Worm (Caenorhabditis elegans) whole organism, L2 larva: Measurements from ENCODE around the gene ubh-2.

Source experiments
- F13H6.1 ChIP-seq: sonication (generic microtip); optimal IDR thresholded peaks from 2 replicates; lab custom pipeline; 2016; ENCODE audit warnings: missing genetic modification characterization, missing compliant biosample characterization
- ZK546.5 ChIP-seq: sonication (generic microtip); optimal IDR thresholded peaks from 2 replicates; lab custom pipeline; 2017; ENCODE audit warnings: missing biosample characterization, missing genetic modification characterization
- aly-2 ChIP-seq: fragments of 150-350 bp; optimal IDR thresholded peaks from 2 replicates; lab custom pipeline; 2014; ENCODE audit warnings: missing biosample characterization, missing genetic modification characterization
- ama-1 ChIP-seq: fragments of 150-350 bp; optimal IDR thresholded peaks from 2 replicates; lab custom pipeline; 2018; ENCODE audit warnings: inconsistent platforms
- blmp-1 ChIP-seq: sonication (generic microtip); optimal IDR thresholded peaks from 2 replicates; lab custom pipeline; 2017; ENCODE audit warnings: missing genetic modification characterization, mild to moderate bottlenecking, missing compliant biosample characterization, antibody characterized with exemption, moderate library complexity; ENCODE audit not compliant: insufficient read depth
- ceh-16 ChIP-seq: fragments of 150-350 bp; optimal IDR thresholded peaks from 2 replicates; lab custom pipeline; 2014; ENCODE audit warnings: missing biosample characterization, missing genetic modification characterization
- crh-2 ChIP-seq: sonication (generic microtip); optimal IDR thresholded peaks from 2 replicates; lab custom pipeline; 2017; ENCODE audit warnings: missing biosample characterization, missing genetic modification characterization
- dmd-4 ChIP-seq: sonication (generic microtip); optimal IDR thresholded peaks from 2 replicates; lab custom pipeline; 2017; ENCODE audit warnings: missing biosample characterization, missing genetic modification characterization
- elt-3 ChIP-seq: sonication (generic microtip); optimal IDR thresholded peaks from 2 replicates; lab custom pipeline; 2017; ENCODE audit warnings: missing biosample characterization, missing genetic modification characterization
- fos-1 ChIP-seq: fragments of 150-350 bp; optimal IDR thresholded peaks from 2 replicates; lab custom pipeline; 2014; ENCODE audit warnings: missing biosample characterization, missing genetic modification characterization
- lin-13 ChIP-seq: fragments of 150-350 bp; optimal IDR thresholded peaks from 2 replicates; lab custom pipeline; 2014; ENCODE audit warnings: missing biosample characterization, missing genetic modification reagents, missing genetic modification characterization
- nhr-129 ChIP-seq: fragments of 150-350 bp; optimal IDR thresholded peaks from 2 replicates; lab custom pipeline; 2014; ENCODE audit warnings: missing biosample characterization, missing genetic modification characterization
- nhr-77 ChIP-seq: fragments of 150-350 bp; optimal IDR thresholded peaks from 2 replicates; lab custom pipeline; 2014; ENCODE audit warnings: missing biosample characterization, missing genetic modification characterization
- sma-3 ChIP-seq: sonication (generic microtip); optimal IDR thresholded peaks from 2 replicates; lab custom pipeline; 2016; ENCODE audit warnings: missing genetic modification reagents, missing genetic modification characterization, missing compliant biosample characterization
- sma-9 ChIP-seq, 2 experiments: fragments of 150-350 bp in 1 of 2; sonication (generic microtip) in 1 of 2; optimal IDR thresholded peaks; 2 replicates each; lab custom pipeline; 2014 to 2016; ENCODE audit warnings: missing genetic modification characterization in 2 of 2, mild to moderate bottlenecking in 1 of 2, missing biosample characterization in 1 of 2, missing compliant biosample characterization in 1 of 2, missing genetic modification reagents in 1 of 2, moderate library complexity in 1 of 2
- snpc-4 ChIP-seq: fragments of 150-350 bp; optimal IDR thresholded peaks from 2 replicates; lab custom pipeline; 2014; ENCODE audit warnings: missing biosample characterization, missing genetic modification characterization
- unc-62 ChIP-seq: fragments of 150-350 bp; optimal IDR thresholded peaks from 2 replicates; lab custom pipeline; 2014; ENCODE audit warnings: missing biosample characterization, missing genetic modification reagents, missing genetic modification characterization

Gene ubh-2

ce11 chrV:6464765-6465164 is 44.9 kb downstream of the ubh-2 start, which contains the start of gene unc-83:
Gene unc-83, plus strand, starts transcription at chrV:6465065.
- no peak for TF ChIP-seq aly-2 (tag; lab: Kevin White, UChicago)
- no peak for TF ChIP-seq snpc-4
- no peak for TF ChIP-seq F13H6.1 (tag; lab: Kevin White, UChicago)
- no peak for TF ChIP-seq ceh-16 (tag; lab: Kevin White, UChicago)
- TF ChIP-seq sma-9 (GFP tag; optimal IDR thresholded peaks at IDR 0.05; lab: Kevin White, UChicago) = no peak
- no peak for TF ChIP-seq sma-9 (tag; optimal IDR thresholded peaks at IDR 0.05; lab: Kevin White, UChicago)
- no peak for TF ChIP-seq nhr-77 (tag; lab: Kevin White, UChicago)
- no peak for TF ChIP-seq elt-3 (tag; lab: Kevin White, UChicago)

ce11 chrV:6464238-6464637 is 45.4 kb downstream of the ubh-2 start:
- TF ChIP-seq sma-3 (GFP tag; lab: Kevin White, UChicago) = no peak

DNA sequence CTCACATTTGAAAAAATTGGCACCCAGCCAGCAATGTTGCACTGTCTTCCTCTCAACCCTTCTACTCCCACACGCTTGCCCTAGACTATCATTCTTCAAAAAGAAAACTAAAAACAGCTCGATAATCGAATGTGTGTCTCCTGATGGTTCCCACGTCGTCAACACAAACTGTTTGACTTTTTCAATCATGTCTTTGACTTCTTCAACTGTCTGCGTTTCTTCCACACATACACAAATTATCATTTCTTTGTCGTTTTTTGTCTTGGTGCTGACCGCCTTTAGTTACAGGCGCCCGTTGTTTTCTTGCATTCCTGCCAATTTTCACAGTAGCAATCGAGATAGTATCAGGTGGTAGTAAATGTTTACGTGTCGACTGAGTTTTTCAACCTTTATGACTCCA is 47.0 kb downstream of the ubh-2 start:
- TF ChIP-seq sma-9 (GFP tag; optimal IDR thresholded peaks at IDR 0.05; lab: Kevin White, UChicago) = peak; percentile 36
- no peak for TF ChIP-seq sma-9 (tag; optimal IDR thresholded peaks at IDR 0.05; lab: Kevin White, UChicago)
- TF ChIP-seq crh-2 = peak; percentile 61
- peak; percentile 23 for TF ChIP-seq fos-1
- no peak for TF ChIP-seq ama-1 (lab: Kevin White, UChicago)
- TF ChIP-seq nhr-129 (tag; lab: Kevin White, UChicago) = peak; percentile 15
- no peak for TF ChIP-seq lin-13 (GFP tag; lab: Kevin White, UChicago)

ce11 chrV:6461250-6461649 is 48.4 kb downstream of the ubh-2 start:
- TF ChIP-seq ZK546.5 (tag; lab: Kevin White, UChicago) (no peak), crh-2 (no peak), dmd-4 (no peak), blmp-1 (tag; lab: Kevin White, UChicago) (no peak), unc-62 (GFP tag; lab: Kevin White, UChicago) (no peak)
